Worm (Caenorhabditis elegans): ENCODE data around the gene F14D7.6.

DNA sequence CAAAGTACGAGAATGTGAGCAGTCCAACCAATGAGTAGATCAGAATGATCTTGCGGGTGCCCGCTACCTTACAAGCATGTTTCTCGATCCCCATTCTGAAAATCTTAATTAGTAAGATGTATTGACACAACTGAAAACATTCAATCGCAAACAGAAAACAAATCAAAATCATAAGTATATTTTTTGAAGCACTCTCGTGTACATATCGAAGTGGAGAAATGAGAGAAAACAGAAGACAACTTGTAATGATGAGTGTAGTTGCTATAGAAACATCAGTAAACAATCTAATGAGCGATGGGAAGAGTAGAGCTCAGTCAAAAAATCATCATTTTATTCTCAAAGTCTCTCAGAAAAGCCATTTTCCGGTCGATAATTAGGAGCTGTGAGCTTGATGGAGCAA, 11.5 kb downstream of the F14D7.6 start, which contains the start of gene F14D7.8:
- TF ChIP-seq tra-4 (tag; optimal IDR thresholded peaks at IDR 0.05) (no peak), aly-1 (tag; optimal IDR thresholded peaks at IDR 0.05) (no peak), ceh-13 (GFP tag; optimal IDR thresholded peaks at IDR 0.05) (no peak)

Measured in whole organism, early embryonic.